Fruit fly (Drosophila melanogaster): Measurements from ENCODE around the gene NijA.

NijA gene

DNA sequence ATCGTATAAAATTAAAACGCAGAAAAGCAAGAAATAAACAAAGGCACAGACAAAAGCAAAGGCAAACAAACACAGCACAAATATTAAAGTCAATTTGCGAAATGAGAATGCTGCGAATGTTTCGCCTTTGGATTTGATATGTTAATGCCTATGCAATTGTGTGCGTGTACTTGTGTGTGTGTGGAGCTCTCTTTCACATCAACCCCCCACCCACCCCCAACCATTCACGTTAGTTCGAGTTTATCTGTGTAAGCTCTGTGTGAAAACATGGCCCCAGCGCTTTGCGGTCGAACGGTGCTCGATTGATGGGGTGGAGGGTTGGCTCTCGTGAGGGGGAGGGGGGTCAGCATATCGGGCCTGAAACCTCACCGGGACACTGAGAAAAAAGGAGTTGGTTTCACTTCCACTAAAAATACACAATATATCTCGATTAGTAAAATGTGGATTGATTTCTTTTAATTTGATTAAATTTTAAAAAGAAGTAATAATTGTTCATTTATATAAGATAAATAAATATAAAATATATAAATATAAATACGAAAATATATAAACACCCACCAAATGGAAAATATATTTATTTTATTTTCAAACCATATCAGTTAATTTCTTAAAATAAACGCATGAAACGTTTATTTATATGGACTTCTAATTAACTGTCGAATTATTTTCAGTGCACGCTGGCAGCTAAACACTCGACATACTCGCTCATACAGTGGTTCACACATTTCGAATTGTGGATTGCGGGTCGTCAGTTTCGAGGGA is 41.9 kb upstream of the NijA start (continued):
- TF ChIP-seq kay (GFP tag; optimal IDR thresholded peaks at IDR 0.05) (peak; percentile 11), btn (GFP tag; optimal IDR thresholded peaks at IDR 0.05) (no peak), CG16779 (GFP tag; IDR thresholded peaks at IDR 0.05) (0 out of 2 replicates have a peak, but pooled peaks have one; percentile 52), CG12071 (GFP tag; optimal IDR thresholded peaks at IDR 0.05) (peak; percentile 51), sr (GFP tag; IDR thresholded peaks at IDR 0.05) (0 out of 3 replicates have a peak, but pooled peaks have one; percentile 47), jigr1 (GFP tag; IDR thresholded peaks at IDR 0.05) (peak; percentile 49; the same call in 2 of the 3 replicates), mld (GFP tag; IDR thresholded peaks at IDR 0.05; ENCODE audit: partially characterized antibody) (no peak), CG1792 (GFP tag; optimal IDR thresholded peaks at IDR 0.05) (no peak), dati (GFP tag; IDR thresholded peaks at IDR 0.05) (peak; percentile 25; the same call in 1 of the 2 replicates), cad (GFP tag; optimal IDR thresholded peaks at IDR 0.05) (no peak), sens (GFP tag) (peak; percentile 83), CG4730 (GFP tag; IDR thresholded peaks at IDR 0.05) (peak; percentile 69; the same call in 1 of the 2 replicates), Aef1 (GFP tag; IDR thresholded peaks at IDR 0.05) (peak; percentile 85), BEAF-32 (GFP tag; optimal IDR thresholded peaks at IDR 0.05) (no peak), CG17829 (tag; optimal IDR thresholded peaks at IDR 0.05) (peak; percentile 87), sd (tag; optimal IDR thresholded peaks at IDR 0.05) (peak; percentile 46), ftz-f1 (GFP tag; optimal IDR thresholded peaks at IDR 0.05) (no peak), inv (GFP tag; IDR thresholded peaks at IDR 0.05; ENCODE audit: partially characterized antibody) (no peak), CG18599 (GFP tag; optimal IDR thresholded peaks at IDR 0.05) (peak; percentile 90), NC2α (GFP tag; optimal IDR thresholded peaks at IDR 0.05) (no peak), zfh1 (GFP tag; IDR thresholded peaks at IDR 0.05) (no peak; the same call in 1 of the 3 replicates), bsh (GFP tag; optimal IDR thresholded peaks at IDR 0.05) (peak in 1 of 2 experiments; percentile 77), CG8478 (optimal IDR thresholded peaks at IDR 0.05) (no peak), ash1 (GFP tag; optimal IDR thresholded peaks at IDR 0.05) (peak; percentile 7), CG34376 (GFP tag; optimal IDR thresholded peaks at IDR 0.05) (no peak), CG14965 (GFP tag; optimal IDR thresholded peaks at IDR 0.05; ENCODE audit: borderline replicate concordance) (no peak), tin (GFP tag; optimal IDR thresholded peaks at IDR 0.05) (peak; percentile 64), stwl (tag; optimal IDR thresholded peaks at IDR 0.05) (no peak), H2.0 (GFP tag; IDR thresholded peaks at IDR 0.05) (peak; percentile 39), CG11398 (GFP tag; optimal IDR thresholded peaks at IDR 0.05) (no peak), grau (tag; optimal IDR thresholded peaks at IDR 0.05) (peak; percentile 90), sim (GFP tag; IDR thresholded peaks at IDR 0.05) (peak; percentile 58; the same call in 1 of the 2 replicates), NfI (GFP tag; optimal IDR thresholded peaks at IDR 0.05) (peak; percentile 75), CG2129 (GFP tag; IDR thresholded peaks at IDR 0.05; ENCODE audit: partially characterized antibody) (no peak), CG10979 (tag; optimal IDR thresholded peaks at IDR 0.05) (peak; percentile 94), CG11456 (GFP tag; IDR thresholded peaks at IDR 0.05) (peak; percentile 77), dpn (GFP tag; optimal IDR thresholded peaks at IDR 0.05) (peak; percentile 45 to 63), slou (GFP tag; optimal IDR thresholded peaks at IDR 0.05) (peak; percentile 28), Hsf (GFP tag; optimal IDR thresholded peaks at IDR 0.05) (peak; percentile 35), hth (optimal IDR thresholded peaks at IDR 0.05) (no peak), Deaf1 (tag; optimal IDR thresholded peaks at IDR 0.05) (peak; percentile 71), HmgZ (tag; optimal IDR thresholded peaks at IDR 0.05) (no peak), onecut (GFP tag; IDR thresholded peaks at IDR 0.05) (peak; percentile 59; the same call in 1 of the 2 replicates), CG18011 (GFP tag; optimal IDR thresholded peaks at IDR 0.05) (no peak), CG11093 (GFP tag; IDR thresholded peaks at IDR 0.05) (peak; percentile 64; the same call in 2 of the 3 replicates), h (optimal IDR thresholded peaks at IDR 0.05) (no peak), CG9437 (GFP tag; optimal IDR thresholded peaks at IDR 0.05) (peak; percentile 84), CG10209 (GFP tag; optimal IDR thresholded peaks at IDR 0.05) (peak; percentile 82), Side (GFP tag; optimal IDR thresholded peaks at IDR 0.05) (no peak), z (GFP tag; IDR thresholded peaks at IDR 0.05) (peak; percentile 71; the same call in 2 of the 3 replicates)
